In the genomic region with DNA sequence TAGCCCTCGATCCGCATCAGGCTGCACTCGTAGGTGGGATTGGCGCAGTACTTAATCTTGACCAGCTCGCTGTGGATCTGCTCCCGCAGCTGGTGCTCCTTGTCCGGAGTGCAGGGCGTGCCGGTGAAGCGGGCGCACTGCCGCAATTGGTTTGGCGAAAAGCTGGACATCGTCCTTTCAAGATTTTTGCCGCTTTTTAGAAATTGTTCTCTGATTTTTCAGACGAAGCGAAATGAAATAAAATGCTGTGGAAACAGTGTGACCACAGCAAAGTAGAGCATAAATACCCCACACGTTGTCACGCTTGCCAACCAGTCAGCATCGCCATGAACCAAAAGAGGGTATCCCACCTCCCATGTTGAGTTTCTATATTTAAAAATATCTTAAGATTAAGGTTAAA, we compare ENCODE assay signal across 4 fruit fly cellular contexts.
TF ChIP-seq lines count a peak whose summit lies in the region.

A gene (minus strand): TSS at position 264 of the 400 bp plus-strand sequence.

- TF ChIP-seq CTCF in whole organism, embryonic (GFP tag; optimal IDR thresholded peaks at IDR 0.05; lab: Kevin White, UChicago), result no peak

TF ChIP-seq in whole organism, adult, 20 proteins besides CTCF, POLR2A, EP300 and RAD21:
- TF ChIP-seq CG1620 (GFP tag; optimal IDR thresholded peaks at IDR 0.05; lab: Kevin White, UChicago) (no peak), cnc (optimal IDR thresholded peaks at IDR 0.05; lab: Kevin White, UChicago) (no peak), bab1 (GFP tag; optimal IDR thresholded peaks at IDR 0.05; lab: Kevin White, UChicago) (peak; percentile 22), CG11617 (GFP tag; optimal IDR thresholded peaks at IDR 0.05; lab: Kevin White, UChicago) (no peak), CG7045 (GFP tag; optimal IDR thresholded peaks at IDR 0.05; lab: Kevin White, UChicago) (no peak), toe (GFP tag; optimal IDR thresholded peaks at IDR 0.05; lab: Kevin White, UChicago) (no peak), tj (GFP tag; optimal IDR thresholded peaks at IDR 0.05; lab: Kevin White, UChicago) (no peak), CG33017 (tag; optimal IDR thresholded peaks at IDR 0.05; lab: Kevin White, UChicago) (no peak), CG7101 (tag; optimal IDR thresholded peaks at IDR 0.05; lab: Kevin White, UChicago) (no peak), CG5204 (GFP tag; optimal IDR thresholded peaks at IDR 0.05; lab: Kevin White, UChicago) (no peak), Mnt (GFP tag; optimal IDR thresholded peaks at IDR 0.05; lab: Kevin White, UChicago) (peak; percentile 42)

TF ChIP-seq in whole organism, embryonic, 481 proteins besides CTCF, POLR2A, EP300 and RAD21 (continues in another document):
- TF ChIP-seq CG32767 (GFP tag; IDR thresholded peaks at IDR 0.05; lab: Robert Waterston, UW) (no peak), az2 (GFP tag; optimal IDR thresholded peaks at IDR 0.05; lab: Kevin White, UChicago) (no peak), CG7987 (GFP tag; optimal IDR thresholded peaks at IDR 0.05; lab: Kevin White, UChicago) (no peak), ci (GFP tag; IDR thresholded peaks at IDR 0.05; lab: Robert Waterston, UW) (peak; percentile 52; the same call in 1 of the 3 replicates), CG11398 (GFP tag; optimal IDR thresholded peaks at IDR 0.05; lab: Kevin White, UChicago) (no peak), NfI (GFP tag; optimal IDR thresholded peaks at IDR 0.05; lab: Kevin White, UChicago) (no peak), CG18476 (GFP tag; optimal IDR thresholded peaks at IDR 0.05; lab: Kevin White, UChicago) (no peak), Hsf (GFP tag; optimal IDR thresholded peaks at IDR 0.05; lab: Kevin White, UChicago) (no peak), ham (GFP tag; IDR thresholded peaks at IDR 0.05; lab: Robert Waterston, UW) (no peak), gsb (GFP tag; IDR thresholded peaks at IDR 0.05; lab: Robert Waterston, UW) (no peak), Dek (tag; optimal IDR thresholded peaks at IDR 0.05; lab: Kevin White, UChicago) (no peak), lmd (GFP tag; IDR thresholded peaks at IDR 0.05; lab: Robert Waterston, UW) (no peak), CG10366 (GFP tag; IDR thresholded peaks at IDR 0.05; lab: Robert Waterston, UW) (no peak), CrebB (tag; optimal IDR thresholded peaks at IDR 0.05; lab: Kevin White, UChicago) (no peak), sisA (GFP tag; IDR thresholded peaks at IDR 0.05; lab: Robert Waterston, UW) (no peak), Max (GFP tag; optimal IDR thresholded peaks at IDR 0.05; lab: Kevin White, UChicago) (peak; percentile 37), Hr78 (GFP tag; optimal IDR thresholded peaks at IDR 0.05; lab: Kevin White, UChicago) (no peak), Neu2 (GFP tag; optimal IDR thresholded peaks at IDR 0.05; lab: Kevin White, UChicago; ENCODE audit: borderline replicate concordance) (no peak), CG15514 (GFP tag; optimal IDR thresholded peaks at IDR 0.05; lab: Kevin White, UChicago) (peak; percentile 93), CG14014 (GFP tag; IDR thresholded peaks at IDR 0.05; lab: Robert Waterston, UW) (no peak), eve (GFP tag; optimal IDR thresholded peaks at IDR 0.05; lab: Kevin White, UChicago) (no peak), Ets97D (GFP tag; optimal IDR thresholded peaks at IDR 0.05; lab: Kevin White, UChicago) (peak; percentile 43), ato (GFP tag; IDR thresholded peaks at IDR 0.05; lab: Robert Waterston, UW; ENCODE audit: partially characterized antibody) (0 out of 2 replicates have a peak, but pooled peaks have one; percentile 29), CG18011 (GFP tag; optimal IDR thresholded peaks at IDR 0.05; lab: Kevin White, UChicago) (no peak), Ets65A (GFP tag; lab: Kevin White, UChicago) (no peak), CG8281 (tag; optimal IDR thresholded peaks at IDR 0.05; lab: Kevin White, UChicago) (no peak)

TF ChIP-seq in whole organism, prepupa, 60 proteins besides CTCF, POLR2A, EP300 and RAD21:
- peak; percentile 7 for TF ChIP-seq CG6854 (GFP tag; optimal IDR thresholded peaks at IDR 0.05; lab: Kevin White, UChicago)
- TF ChIP-seq Hr38 (GFP tag; optimal IDR thresholded peaks at IDR 0.05; lab: Kevin White, UChicago), result no peak

TF ChIP-seq in whole organism, wandering third instar larva, 38 proteins besides CTCF, POLR2A, EP300 and RAD21:
- TF ChIP-seq Mio (GFP tag; optimal IDR thresholded peaks at IDR 0.05; lab: Kevin White, UChicago) (no peak), Myc (optimal IDR thresholded peaks at IDR 0.05; lab: Kevin White, UChicago) (peak; percentile 81)
